Worm (Caenorhabditis elegans) whole organism, L3 larva: Measurements from ENCODE around the gene acl-14.
A peak's percentile ranks its signal among the peaks of the same experiment; 100 is the strongest.

Source experiments
- egl-27 ChIP-seq: sonication (generic microtip); optimal IDR thresholded peaks from 4 replicates; lab custom pipeline; 2017; ENCODE audit warnings: missing biosample characterization, missing genetic modification reagents, missing genetic modification characterization
- elt-2 ChIP-seq: sonication (generic microtip); optimal IDR thresholded peaks from 2 replicates; lab custom pipeline; 2016; ENCODE audit warnings: missing genetic modification reagents, mild to moderate bottlenecking, missing genetic modification characterization, missing compliant biosample characterization
- fkh-10 ChIP-seq: sonication (generic microtip); optimal IDR thresholded peaks from 2 replicates; lab custom pipeline; 2017; ENCODE audit warnings: missing biosample characterization, missing genetic modification reagents, missing genetic modification characterization
- lin-15B ChIP-seq: fragments of 150-350 bp; optimal IDR thresholded peaks from 2 replicates; lab custom pipeline; 2014; ENCODE audit warnings: missing biosample characterization, missing genetic modification characterization
- lin-39 ChIP-seq: fragments of 150-350 bp; optimal IDR thresholded peaks from 2 replicates; lab custom pipeline; 2018; ENCODE audit warnings: missing biosample characterization, missing genetic modification reagents, missing genetic modification characterization
- nhr-77 ChIP-seq: fragments of 150-350 bp; optimal IDR thresholded peaks from 2 replicates; lab custom pipeline; 2014; ENCODE audit warnings: missing biosample characterization, missing genetic modification characterization
- snpc-4 ChIP-seq: fragments of 150-350 bp; optimal IDR thresholded peaks from 2 replicates; lab custom pipeline; 2014; ENCODE audit warnings: missing biosample characterization, missing genetic modification characterization

- TF ChIP-seq fkh-10 (GFP tag; lab: Kevin White, UChicago) (no peak), egl-27 (no peak), lin-15B (tag; lab: Kevin White, UChicago) (peak; percentile 64), snpc-4 (tag; lab: Kevin White, UChicago) (no peak), elt-2 (no peak), nhr-77 (tag; lab: Kevin White, UChicago) (no peak), lin-39 (tag; lab: Kevin White, UChicago) (peak; percentile 12)
These were observed 13.4 kb upstream of the acl-14 start, which contains the start of the genes K07B1.7 and try-5 for ce11 chrV:9346804-9347203.
